Worm (Caenorhabditis elegans) whole organism, mixed stage, embryonic: ENCODE data around the gene scav-3.

Experiments used
- blmp-1 ChIP-seq: fragments of 150-350 bp; optimal IDR thresholded peaks from 2 replicates; lab custom pipeline; 2014; ENCODE audit warnings: missing biosample characterization, missing genetic modification characterization
- ces-1 ChIP-seq: fragments of 150-350 bp; optimal IDR thresholded peaks from 2 replicates; lab custom pipeline; 2014; ENCODE audit warnings: missing biosample characterization, missing genetic modification reagents, missing genetic modification characterization
- elt-3 ChIP-seq: fragments of 150-350 bp; optimal IDR thresholded peaks from 2 replicates; lab custom pipeline; 2014; ENCODE audit warnings: missing biosample characterization, missing genetic modification characterization
- lin-32 ChIP-seq: fragments of 200-800 bp; sonication (Bioruptor generic); optimal IDR thresholded peaks from 2 replicates; lab custom pipeline; 2018; ENCODE audit warnings: mild to moderate bottlenecking, missing genetic modification characterization, missing compliant biosample characterization
- lsy-2 ChIP-seq: fragments of 150-350 bp; optimal IDR thresholded peaks from 2 replicates; lab custom pipeline; 2014; ENCODE audit warnings: missing biosample characterization, missing genetic modification characterization
- nhr-12 ChIP-seq: fragments of 150-350 bp; optimal IDR thresholded peaks from 2 replicates; lab custom pipeline; 2014; ENCODE audit warnings: missing biosample characterization, missing genetic modification characterization
- nhr-237 ChIP-seq: fragments of 150-350 bp; optimal IDR thresholded peaks from 2 replicates; lab custom pipeline; 2014; ENCODE audit warnings: missing biosample characterization, missing genetic modification characterization
- pha-4 ChIP-seq: fragments of 150-350 bp; optimal IDR thresholded peaks from 2 replicates; lab custom pipeline; 2018; ENCODE audit warnings: missing biosample characterization, missing genetic modification reagents, missing genetic modification characterization
- snpc-4 ChIP-seq: fragments of 150-350 bp; optimal IDR thresholded peaks from 2 replicates; lab custom pipeline; 2014; ENCODE audit warnings: missing biosample characterization, missing genetic modification characterization
- unc-62 ChIP-seq: fragments of 150-350 bp; optimal IDR thresholded peaks from 2 replicates; lab custom pipeline; 2014; ENCODE audit warnings: missing biosample characterization, missing genetic modification reagents, missing genetic modification characterization

- no peak for TF ChIP-seq unc-62
- TF ChIP-seq blmp-1 (tag; lab: Kevin White, UChicago) = no peak
- TF ChIP-seq pha-4 (tag; lab: Kevin White, UChicago) = no peak
- no peak for TF ChIP-seq ces-1
- TF ChIP-seq elt-3 (tag; lab: Kevin White, UChicago) = no peak
- TF ChIP-seq nhr-12 = no peak
- TF ChIP-seq nhr-237 (tag; lab: Kevin White, UChicago) = no peak
- no peak for TF ChIP-seq lsy-2 (tag; lab: Kevin White, UChicago)
- TF ChIP-seq lin-32 (GFP tag; lab: Kevin White, UChicago) = no peak
- TF ChIP-seq snpc-4 (tag; lab: Kevin White, UChicago) = no peak
Measured at ce11 chrIII:12491984-12492383, 35.3 kb upstream of the scav-3 start, which contains the start of gene Y49E10.25.
